Fruit fly (Drosophila melanogaster): Measurements from ENCODE around the gene CG34273.

The CG34273 gene

dm6 chr3R:14513420-14513819 lies 3.4 kb upstream of the CG34273 start, which contains the start of gene CG8461 (continued):
- TF ChIP-seq al (GFP tag; IDR thresholded peaks at IDR 0.05): no peak
- TF ChIP-seq Sox102F (GFP tag; optimal IDR thresholded peaks at IDR 0.05): no peak
- peak; percentile 42 for TF ChIP-seq BEAF-32 (GFP tag; optimal IDR thresholded peaks at IDR 0.05)
- TF ChIP-seq Hand (GFP tag; optimal IDR thresholded peaks at IDR 0.05): no peak
- TF ChIP-seq CG3163 (GFP tag; optimal IDR thresholded peaks at IDR 0.05): no peak
- TF ChIP-seq nom (GFP tag; optimal IDR thresholded peaks at IDR 0.05): no peak
- TF ChIP-seq sens-2 (GFP tag; IDR thresholded peaks at IDR 0.05): no peak
- no peak for TF ChIP-seq CG4360 (GFP tag; IDR thresholded peaks at IDR 0.05)
- peak; percentile 37; the same call in 1 of the 3 replicates for TF ChIP-seq Doc3 (GFP tag; IDR thresholded peaks at IDR 0.05; ENCODE audit: partially characterized antibody)
- no peak for TF ChIP-seq CG14710 (tag; optimal IDR thresholded peaks at IDR 0.05)
- TF ChIP-seq CG2199 (GFP tag; IDR thresholded peaks at IDR 0.05): no peak
- no peak for TF ChIP-seq CG4707 (GFP tag; optimal IDR thresholded peaks at IDR 0.05)
- TF ChIP-seq btn (GFP tag; optimal IDR thresholded peaks at IDR 0.05): no peak
- no peak for TF ChIP-seq CG13424 (tag; optimal IDR thresholded peaks at IDR 0.05)
- no peak for TF ChIP-seq cas (GFP tag; IDR thresholded peaks at IDR 0.05)
- TF ChIP-seq CG9932 (GFP tag; IDR thresholded peaks at IDR 0.05): no peak
- no peak for TF ChIP-seq CG8478 (optimal IDR thresholded peaks at IDR 0.05)
- no peak for TF ChIP-seq Eip74EF (GFP tag; optimal IDR thresholded peaks at IDR 0.05)
- TF ChIP-seq lola (GFP tag; optimal IDR thresholded peaks at IDR 0.05): no peak
- TF ChIP-seq CG12744 (GFP tag; optimal IDR thresholded peaks at IDR 0.05): no peak
- TF ChIP-seq CG4282 (GFP tag; optimal IDR thresholded peaks at IDR 0.05): no peak
- peak; percentile 62; the same call in 2 of the 3 replicates for TF ChIP-seq zen2 (GFP tag; IDR thresholded peaks at IDR 0.05; ENCODE audit: partially characterized antibody)
- peak; percentile 38 for TF ChIP-seq dm (GFP tag; optimal IDR thresholded peaks at IDR 0.05)
- no peak for TF ChIP-seq CG14965 (GFP tag; optimal IDR thresholded peaks at IDR 0.05; ENCODE audit: borderline replicate concordance)
- TF ChIP-seq CG6175 (GFP tag; IDR thresholded peaks at IDR 0.05): no peak
- TF ChIP-seq cato (GFP tag; optimal IDR thresholded peaks at IDR 0.05; ENCODE audit: borderline replicate concordance): no peak
- no peak for TF ChIP-seq Mrtf (GFP tag; IDR thresholded peaks at IDR 0.05)
- TF ChIP-seq Aef1 (GFP tag; IDR thresholded peaks at IDR 0.05): no peak
- no peak for TF ChIP-seq CG18764 (GFP tag; optimal IDR thresholded peaks at IDR 0.05)
- no peak for TF ChIP-seq knrl (GFP tag; IDR thresholded peaks at IDR 0.05; ENCODE audit: partially characterized antibody)
- TF ChIP-seq Nf-YA (GFP tag; IDR thresholded peaks at IDR 0.05): no peak
- no peak for TF ChIP-seq scrt (GFP tag; optimal IDR thresholded peaks at IDR 0.05)
- TF ChIP-seq az2 (GFP tag; optimal IDR thresholded peaks at IDR 0.05): no peak
- no peak for TF ChIP-seq Kr (GFP tag; optimal IDR thresholded peaks at IDR 0.05)
- TF ChIP-seq MBD-R2 (GFP tag; IDR thresholded peaks at IDR 0.05): peak; percentile 78
- no peak for TF ChIP-seq CG2129 (GFP tag; IDR thresholded peaks at IDR 0.05; ENCODE audit: partially characterized antibody)
- no peak for TF ChIP-seq Dfd (GFP tag; optimal IDR thresholded peaks at IDR 0.05)
- no peak for TF ChIP-seq row (GFP tag; IDR thresholded peaks at IDR 0.05)
- no peak for TF ChIP-seq Stat92E (GFP tag; optimal IDR thresholded peaks at IDR 0.05)
- no peak for TF ChIP-seq Dek (tag; optimal IDR thresholded peaks at IDR 0.05)
- TF ChIP-seq TFAM (GFP tag; optimal IDR thresholded peaks at IDR 0.05): no peak
- TF ChIP-seq CG2889 (GFP tag; IDR thresholded peaks at IDR 0.05): no peak
- TF ChIP-seq Drgx (GFP tag; IDR thresholded peaks at IDR 0.05): no peak
- no peak for TF ChIP-seq Bdp1 (GFP tag; optimal IDR thresholded peaks at IDR 0.05)
- peak; percentile 66 for TF ChIP-seq sens (GFP tag)
- TF ChIP-seq Optix (GFP tag; IDR thresholded peaks at IDR 0.05): no peak
- TF ChIP-seq CG1647 (GFP tag; optimal IDR thresholded peaks at IDR 0.05): no peak
- no peak for TF ChIP-seq Abd-B (GFP tag; optimal IDR thresholded peaks at IDR 0.05)
- TF ChIP-seq Sox100B (GFP tag; optimal IDR thresholded peaks at IDR 0.05): no peak
- TF ChIP-seq CG4617 (GFP tag; optimal IDR thresholded peaks at IDR 0.05; ENCODE audit: borderline replicate concordance): peak; percentile 15
- no peak for TF ChIP-seq gcm (GFP tag; optimal IDR thresholded peaks at IDR 0.05)
